Worm (Caenorhabditis elegans): ENCODE measurements around the gene mep-1.
A peak's percentile ranks its signal among the peaks of the same experiment; 100 is the strongest.

DNA sequence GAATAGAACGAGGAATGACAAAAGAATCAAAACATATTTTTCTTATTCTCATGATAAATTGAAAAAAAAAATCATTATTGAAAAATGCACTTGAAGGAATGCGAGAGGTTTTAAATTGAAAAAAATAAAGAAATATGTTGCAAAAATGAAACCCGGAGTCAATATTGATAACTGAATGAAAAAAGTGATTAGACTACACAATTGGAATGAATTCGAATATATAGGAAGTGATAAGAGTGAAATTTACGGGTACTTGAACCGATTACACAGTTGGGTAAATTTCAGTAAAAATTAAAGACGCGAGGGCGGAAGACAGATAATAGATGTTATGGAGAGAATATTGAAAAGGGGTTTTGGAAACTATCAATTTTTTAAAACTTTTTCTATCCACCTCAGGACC is 35.4 kb upstream of the mep-1 start:
- TF ChIP-seq ceh-82 (tag; optimal IDR thresholded peaks at IDR 0.05) (no peak), nhr-25 (tag; optimal IDR thresholded peaks at IDR 0.05) (no peak), skn-1 (tag; optimal IDR thresholded peaks at IDR 0.05) (no peak), pha-4 (tag; optimal IDR thresholded peaks at IDR 0.05) (peak; percentile 44), fkh-2 (tag; optimal IDR thresholded peaks at IDR 0.05) (no peak), pqm-1 (tag; optimal IDR thresholded peaks at IDR 0.05) (peak; percentile 57), lin-15B (tag; optimal IDR thresholded peaks at IDR 0.05) (no peak), ZK546.5 (tag; optimal IDR thresholded peaks at IDR 0.05) (no peak), egl-27 (tag; optimal IDR thresholded peaks at IDR 0.05) (no peak), nfya-1 (tag; optimal IDR thresholded peaks at IDR 0.05; ENCODE audit: insufficient read depth) (no peak), egl-5 (tag; optimal IDR thresholded peaks at IDR 0.05) (no peak), ama-1 (optimal IDR thresholded peaks at IDR 0.05) (no peak)
